Worm (Caenorhabditis elegans) whole organism, dauer: ENCODE measurements around the gene T04C4.3.
"Not testable (repeated sequence)": the region's sequence is repeated elsewhere in the genome, so short reads cannot be mapped to it uniquely, and the experiment has no call there.

Experiments used
- unc-62 ChIP-seq: sonication (generic microtip); optimal IDR thresholded peaks from 2 replicates; lab custom pipeline; 2017; ENCODE audit warnings: missing biosample characterization, missing genetic modification reagents, missing genetic modification characterization

Gene T04C4.3

DNA sequence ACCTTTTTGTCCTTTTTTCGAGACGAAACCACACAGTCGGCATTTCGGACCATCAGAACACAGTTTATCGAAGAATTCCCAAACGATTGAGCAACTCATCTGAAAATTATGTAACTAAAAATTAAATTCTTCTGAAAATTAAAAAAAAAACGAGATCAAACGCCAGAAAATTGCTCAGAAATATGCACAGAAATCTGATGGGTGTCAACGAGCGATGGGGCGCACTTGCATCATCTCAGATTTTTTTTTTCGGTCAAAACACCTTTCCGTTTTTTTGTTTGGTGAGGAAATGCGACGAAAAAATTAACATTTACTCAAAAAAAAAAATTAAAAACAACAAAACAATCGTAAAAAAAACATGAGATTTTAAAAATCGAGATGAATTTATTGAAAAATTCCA is at the start of gene T04C4.3:
Gene T04C4.3, minus strand, starts transcription at position 101 of the 400 bp plus-strand sequence.
- TF ChIP-seq unc-62 (GFP tag; lab: Kevin White, UChicago): not testable (repeated sequence)

DNA sequence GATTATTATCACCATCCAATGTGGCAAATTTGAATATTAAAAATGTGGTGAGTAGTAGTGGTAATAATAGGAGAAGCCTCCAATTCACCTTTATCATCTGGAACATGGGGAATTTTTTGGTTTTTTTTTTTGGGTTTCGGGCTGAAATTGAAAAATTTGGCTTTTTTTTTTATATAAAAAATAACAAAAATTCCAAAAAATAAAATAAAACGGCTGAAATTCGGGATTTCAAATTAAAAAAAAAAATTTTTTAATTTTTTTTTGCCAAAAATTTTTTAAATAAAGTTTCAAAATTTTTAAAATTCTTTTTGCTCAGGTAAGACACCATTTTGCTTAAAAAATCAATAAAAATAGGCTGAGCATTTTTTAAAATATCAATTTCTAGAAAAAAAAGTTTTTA is 46.9 kb upstream of the T04C4.3 start, which contains the start of gene famp-1:
Gene famp-1, minus strand, starts transcription at position 101 of the 400 bp plus-strand sequence.
- no peak for TF ChIP-seq unc-62 (GFP tag; lab: Kevin White, UChicago)

DNA sequence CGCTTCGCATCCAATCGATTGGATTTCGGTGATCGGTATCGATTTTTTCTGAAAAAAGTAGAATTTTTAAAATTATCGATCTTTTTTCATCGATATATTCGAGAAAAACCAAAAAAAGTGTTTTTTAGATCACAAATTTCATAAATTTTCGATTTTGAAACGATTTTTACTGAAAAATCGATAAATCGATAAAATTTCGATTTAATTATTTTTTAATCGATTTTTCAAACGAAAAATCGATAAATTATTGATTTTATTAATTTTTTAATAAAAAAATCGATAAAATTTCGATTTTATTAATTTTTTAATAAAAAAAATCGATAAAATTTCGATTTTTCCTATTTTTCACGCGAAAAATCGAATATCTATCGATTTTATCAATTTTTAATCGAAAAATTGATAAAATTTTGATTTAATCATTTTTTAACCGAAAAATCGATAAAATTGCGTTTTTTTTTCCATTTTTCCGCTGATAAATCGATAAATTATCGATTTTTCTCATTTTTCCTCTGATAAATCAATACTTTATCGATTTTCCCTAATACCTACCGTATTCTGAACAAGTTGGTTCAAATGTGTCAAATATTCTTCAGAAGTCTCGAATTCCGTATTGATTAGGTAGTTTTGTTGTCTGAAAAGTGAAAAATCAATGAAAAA is 36.9 kb upstream of the T04C4.3 start:
- no peak for TF ChIP-seq unc-62 (GFP tag; lab: Kevin White, UChicago)

DNA sequence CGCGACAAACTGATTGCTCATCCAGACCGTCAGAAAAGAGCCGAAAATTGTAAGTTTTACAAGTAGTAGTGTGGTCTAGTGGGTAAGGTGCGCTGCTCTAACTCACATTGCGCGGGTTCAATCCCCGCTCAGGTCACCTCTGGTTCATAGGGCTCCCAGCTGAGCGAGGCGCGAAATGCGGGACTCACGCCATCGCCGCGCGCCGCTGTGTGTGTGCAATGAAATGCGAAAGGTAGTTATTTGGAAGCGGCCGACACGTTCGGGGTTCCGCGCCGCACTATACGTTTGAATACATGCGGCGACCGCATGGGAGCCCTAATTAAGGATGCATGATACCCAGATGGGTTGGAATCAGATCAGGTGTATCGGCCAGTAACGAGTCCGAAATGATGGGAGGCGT is 29.5 kb upstream of the T04C4.3 start:
- TF ChIP-seq unc-62 (GFP tag; lab: Kevin White, UChicago): no peak

DNA sequence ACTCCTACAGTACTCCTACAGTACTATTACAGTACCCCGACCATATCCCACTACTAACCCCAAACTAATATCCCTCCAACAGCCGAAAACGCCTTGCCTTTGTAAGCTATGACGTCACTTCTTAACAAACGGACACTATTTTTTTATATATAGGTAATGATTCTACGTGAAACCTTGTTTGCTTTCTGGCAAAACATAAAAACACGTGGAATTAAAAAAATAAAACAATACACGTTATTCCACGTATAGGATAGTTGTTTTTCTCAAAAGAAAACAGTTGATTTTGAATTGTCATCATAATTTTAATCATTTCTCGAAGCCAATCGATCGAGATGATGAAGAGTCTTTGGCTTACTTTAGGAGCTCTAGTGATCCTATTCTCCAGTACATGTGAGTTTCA is 28.9 kb upstream of the T04C4.3 start, which contains the start of gene M70.1:
Gene M70.1, plus strand, starts transcription at position 301 of the 400 bp plus-strand sequence.
- TF ChIP-seq unc-62 (GFP tag; lab: Kevin White, UChicago): not testable (repeated sequence)

DNA sequence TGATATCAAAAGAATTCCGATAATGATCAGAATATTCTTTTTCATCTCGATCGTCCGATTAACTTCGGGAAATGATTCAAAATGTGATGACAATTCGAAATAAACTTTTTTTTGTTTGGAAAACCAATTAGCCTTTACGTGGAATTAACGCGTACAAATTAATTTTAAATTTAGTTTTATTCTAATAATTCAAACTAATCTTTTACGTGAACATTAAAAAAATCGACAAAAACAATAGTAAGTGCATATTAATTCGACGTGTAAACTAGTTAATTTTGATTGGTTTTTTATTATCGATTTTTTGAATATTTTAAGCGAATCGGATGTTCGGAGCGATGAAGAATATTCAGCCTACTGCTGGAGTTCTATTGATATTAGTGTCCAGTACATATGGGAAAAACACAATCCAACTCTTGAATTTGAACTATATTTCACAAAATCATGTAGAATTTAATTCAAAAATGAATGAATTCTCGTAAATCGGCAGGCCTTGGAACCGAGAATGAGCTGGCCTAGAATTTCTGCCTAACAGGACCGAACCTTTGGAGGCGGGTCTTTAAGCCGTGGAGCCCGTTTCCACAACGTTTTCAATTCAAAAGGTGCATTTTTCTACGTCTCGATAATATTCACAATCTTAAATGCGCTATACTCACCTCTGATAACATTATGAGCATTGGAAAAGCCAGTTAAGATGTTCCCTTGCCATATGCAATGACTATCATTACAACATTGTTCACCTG is 25.9 kb upstream of the T04C4.3 start, which contains the start of the genes M70.3 and M70.2:
Gene M70.3, minus strand, starts transcription at position 101 of the 740 bp plus-strand sequence.
Gene M70.2, plus strand, starts transcription at position 690 of the 740 bp plus-strand sequence.
- no peak for TF ChIP-seq unc-62 (GFP tag; lab: Kevin White, UChicago)

DNA sequence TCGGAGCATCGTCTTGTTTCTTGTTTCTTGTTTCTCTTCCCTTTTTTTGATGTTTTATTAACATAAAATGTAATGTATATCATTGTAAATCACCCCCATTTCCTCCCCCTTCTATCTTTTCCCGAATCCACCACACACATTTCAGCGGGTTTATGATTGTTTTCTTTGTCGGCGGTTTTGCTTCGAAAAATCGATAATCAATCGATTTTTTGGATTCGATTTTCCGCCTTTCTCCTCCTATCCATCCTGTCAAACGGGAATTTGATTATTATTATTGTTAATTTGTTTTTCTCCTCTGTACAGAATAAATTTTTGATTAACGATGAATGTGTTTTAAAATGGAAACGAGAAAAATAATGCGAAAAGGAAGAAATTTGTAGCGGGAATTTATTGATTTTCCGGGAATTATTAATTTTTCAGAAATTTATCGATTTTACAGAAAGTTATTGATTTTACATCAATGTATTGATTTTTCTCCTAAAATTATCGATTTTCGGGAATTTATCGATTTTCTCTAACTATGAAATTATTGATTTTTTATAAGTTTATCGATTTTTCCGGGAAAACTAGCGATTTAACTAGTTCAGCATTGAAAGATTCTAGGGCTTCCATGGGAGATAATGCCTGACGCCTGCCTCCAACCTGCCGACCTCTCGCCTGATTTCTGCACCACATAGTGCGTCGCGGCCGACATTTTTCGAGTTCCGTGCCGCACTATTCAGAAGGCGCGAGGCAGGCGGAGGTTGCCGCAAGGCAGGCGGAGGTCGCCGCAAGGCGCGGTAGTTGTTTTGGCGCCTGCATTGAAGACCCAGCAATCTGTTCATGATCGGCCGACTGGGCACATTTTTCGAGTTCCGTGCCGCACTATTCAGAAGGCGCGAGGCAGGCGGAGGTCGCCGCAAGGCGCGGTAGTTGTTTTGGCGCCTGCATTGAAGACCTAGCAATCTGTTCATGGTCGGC is 20.3 kb upstream of the T04C4.3 start:
- TF ChIP-seq unc-62 (GFP tag; lab: Kevin White, UChicago): no peak

DNA sequence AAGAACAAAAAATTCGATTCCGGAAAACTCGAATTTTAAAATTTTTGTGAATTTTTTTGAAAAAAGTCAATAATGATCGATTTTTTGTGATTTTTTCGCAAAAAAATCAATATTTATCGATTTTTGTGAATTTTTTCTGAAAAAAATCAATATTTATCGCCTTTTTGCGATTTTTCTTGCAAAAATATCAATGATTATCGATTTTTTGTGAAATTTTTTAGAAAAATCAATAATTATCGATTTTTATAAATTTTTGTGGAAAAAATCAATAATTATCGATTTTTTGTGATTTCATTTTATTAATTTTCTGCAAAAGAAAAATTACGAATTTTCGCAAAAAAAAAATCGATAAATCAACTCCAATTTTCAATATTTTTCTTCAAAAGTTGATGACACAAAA is 19.3 kb upstream of the T04C4.3 start:
- TF ChIP-seq unc-62 (GFP tag; lab: Kevin White, UChicago): no peak

DNA sequence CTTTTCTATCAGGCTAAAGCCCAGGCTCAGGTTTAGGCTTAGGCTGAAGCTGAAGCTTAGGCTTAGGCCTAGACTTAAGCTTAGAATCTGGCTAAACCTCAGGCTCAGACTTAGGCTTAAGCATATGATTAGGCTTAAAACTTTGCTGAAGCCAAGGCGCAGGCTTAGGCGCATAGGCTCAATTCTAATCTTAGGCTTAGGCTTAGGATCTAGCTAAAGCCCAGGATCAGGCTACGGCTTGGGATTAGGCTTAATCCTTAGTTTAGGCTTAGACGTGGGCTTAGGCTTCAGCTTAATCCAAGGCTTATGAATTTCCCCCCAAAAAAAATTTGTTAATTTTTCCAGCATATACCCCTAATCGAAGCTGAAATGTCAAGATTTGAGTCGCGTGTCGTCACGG is 12.0 kb upstream of the T04C4.3 start:
- no peak for TF ChIP-seq unc-62 (GFP tag; lab: Kevin White, UChicago)

DNA sequence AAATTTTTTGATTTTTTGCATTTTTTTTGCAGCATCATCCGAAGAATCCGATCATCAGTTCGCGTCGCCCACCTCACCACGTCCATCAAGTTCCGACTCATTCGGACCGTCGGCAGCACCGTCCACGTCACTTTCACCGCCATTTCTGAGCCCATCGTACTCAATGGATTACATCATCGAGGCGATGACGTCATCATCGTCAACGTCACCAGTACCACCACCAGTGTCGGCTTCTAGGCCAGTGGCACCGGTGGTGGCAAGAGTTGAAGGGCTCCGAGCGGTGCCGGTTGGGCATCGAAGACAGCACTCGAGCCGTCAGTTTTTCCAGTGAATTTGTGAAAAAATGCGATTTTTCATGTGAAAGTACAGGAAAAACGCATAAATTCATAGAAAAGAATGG is 7.0 kb upstream of the T04C4.3 start:
- TF ChIP-seq unc-62 (GFP tag; lab: Kevin White, UChicago): no peak

DNA sequence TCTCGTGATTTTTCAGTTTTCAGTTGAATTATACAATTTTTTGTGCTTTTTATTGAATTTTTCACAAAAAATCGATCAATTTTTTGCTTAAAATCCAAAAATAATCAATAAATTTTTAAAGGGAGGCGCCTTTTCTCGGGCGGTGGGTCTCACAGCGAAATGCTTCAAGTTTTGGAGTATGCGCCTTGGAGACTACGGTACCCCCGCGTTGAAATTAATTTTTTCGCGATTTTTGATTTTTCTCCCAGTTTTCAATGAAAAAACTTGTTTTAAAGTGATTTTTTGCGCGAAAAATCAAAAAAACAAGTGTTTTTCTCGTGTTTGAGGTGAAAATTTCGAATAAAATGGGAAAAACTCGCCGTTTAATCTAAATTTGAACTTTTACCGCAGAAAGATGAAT is 6.5 kb upstream of the T04C4.3 start:
- TF ChIP-seq unc-62 (GFP tag; lab: Kevin White, UChicago): no peak

DNA sequence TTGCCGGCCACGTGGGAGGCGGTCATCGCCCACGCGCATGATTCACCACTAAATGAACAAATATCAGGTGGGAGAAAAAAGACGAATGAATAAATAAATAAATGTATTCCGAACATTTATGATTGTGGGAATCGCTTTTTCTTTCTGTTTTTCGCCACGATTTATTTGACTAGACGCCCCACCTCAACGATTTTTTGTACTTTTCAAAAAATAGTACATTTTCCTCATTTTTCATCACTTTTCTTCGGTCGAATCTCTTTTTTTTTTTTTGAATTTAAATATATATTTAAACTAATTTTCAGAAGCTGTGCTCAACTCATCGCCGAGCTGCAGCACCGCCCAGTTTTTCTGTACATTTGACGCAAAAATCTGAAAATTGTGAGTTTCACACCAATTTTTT is 5.9 kb upstream of the T04C4.3 start, which contains the start of gene fnip-2:
Gene fnip-2, plus strand, starts transcription at position 301 of the 400 bp plus-strand sequence.
- no peak for TF ChIP-seq unc-62 (GFP tag; lab: Kevin White, UChicago)

DNA sequence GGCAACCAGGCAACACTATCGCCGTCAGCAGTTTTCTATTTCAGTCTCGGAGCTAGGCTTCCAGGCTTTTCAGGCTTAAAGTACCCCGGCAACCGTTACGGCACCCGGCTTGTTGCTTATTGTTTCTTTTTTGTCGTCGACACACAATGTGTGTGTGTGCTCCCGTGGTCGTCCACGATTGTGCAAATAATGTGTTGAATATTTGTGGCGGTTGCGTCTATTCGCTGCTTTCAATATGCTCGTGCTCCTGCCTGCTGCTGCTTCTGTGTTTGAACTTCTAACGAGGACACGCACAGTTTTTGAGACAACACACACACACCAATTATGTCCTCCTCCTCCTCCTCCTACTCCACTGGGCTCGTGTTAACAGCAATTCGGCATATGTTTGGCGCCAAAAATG is 4.7 kb upstream of the T04C4.3 start:
- no peak for TF ChIP-seq unc-62 (GFP tag; lab: Kevin White, UChicago)

DNA sequence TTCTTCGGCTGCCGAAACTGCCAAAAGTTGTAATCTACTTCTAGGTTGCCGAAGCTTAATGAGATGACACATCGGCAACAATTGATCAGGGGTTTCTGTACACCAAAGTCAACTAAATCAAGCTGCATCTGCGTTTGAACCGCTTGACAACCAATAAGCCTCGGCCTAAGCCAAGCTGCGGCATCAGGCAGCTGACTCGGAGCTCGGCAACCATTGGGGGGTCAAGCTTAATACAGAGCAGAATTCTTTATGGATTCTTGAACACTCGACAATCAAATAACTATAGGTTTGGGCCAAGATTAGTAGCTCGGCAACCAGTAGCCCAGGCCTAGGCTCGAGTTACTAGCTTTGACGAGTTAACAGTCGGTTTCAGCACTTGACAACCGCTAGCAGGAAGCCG is 4.2 kb upstream of the T04C4.3 start:
- TF ChIP-seq unc-62 (GFP tag; lab: Kevin White, UChicago): no peak

DNA sequence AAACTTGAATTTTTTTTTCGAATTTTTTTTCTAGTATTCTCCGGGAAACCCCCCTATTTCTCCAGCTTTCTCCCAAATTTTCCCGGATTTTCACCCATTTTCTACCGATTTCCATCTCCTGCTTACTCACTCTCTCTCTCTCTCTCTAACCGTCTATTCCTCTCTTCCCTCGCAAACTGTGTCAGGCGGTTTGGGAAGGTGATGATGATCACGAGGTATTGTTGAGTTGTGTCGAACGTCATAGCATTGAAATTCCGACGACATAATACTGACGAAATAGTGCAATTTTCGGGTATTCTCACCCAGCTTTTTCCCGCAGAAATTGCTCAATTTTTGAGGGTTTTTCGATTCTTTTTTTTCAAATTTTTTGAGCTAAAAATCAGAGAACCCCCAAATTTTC is 3.5 kb upstream of the T04C4.3 start:
- no peak for TF ChIP-seq unc-62 (GFP tag; lab: Kevin White, UChicago)
